Fruit fly (Drosophila melanogaster) whole organism, embryonic: ENCODE measurements around the gene CG6481.

Experiments
- Antp ChIP-seq: fragments of 200-800 bp; sonication (Bioruptor generic); optimal IDR thresholded peaks from 3 replicates; lab custom pipeline; 2016; ENCODE audit warnings: missing biosample characterization, missing genetic modification characterization
- CG10979 ChIP-seq: fragments of 200-800 bp; sonication (Bioruptor generic); optimal IDR thresholded peaks from 2 replicates; lab custom pipeline; 2018; ENCODE audit warnings: missing biosample characterization, mild to moderate bottlenecking, missing genetic modification characterization, moderate library complexity
- CG12071 ChIP-seq: fragments of 200-800 bp; sonication (Bioruptor generic); optimal IDR thresholded peaks from 3 replicates; lab custom pipeline; 2018; ENCODE audit warnings: missing biosample characterization, mild to moderate bottlenecking, missing genetic modification characterization
- CG12659 ChIP-seq: fragments of 200-800 bp; sonication (Bioruptor generic); optimal IDR thresholded peaks from 3 replicates; lab custom pipeline; 2017; ENCODE audit warnings: mild to moderate bottlenecking, missing biosample characterization, missing genetic modification reagents, missing genetic modification characterization
- CG13287 ChIP-seq: fragments of 200-800 bp; sonication (Bioruptor generic); IDR thresholded peaks from 2 replicates; pipeline ENCODE4 v1.3.6; 2022; ENCODE audit warnings: missing biosample characterization, missing genetic modification characterization; ENCODE audit not compliant: partially characterized antibody
- CG14441 ChIP-seq: fragments of 200-800 bp; sonication (Bioruptor generic); IDR thresholded peaks from 2 replicates; pipeline ENCODE4 v1.3.6; 2022; ENCODE audit warnings: missing biosample characterization, missing genetic modification characterization
- CG17612 ChIP-seq: fragments of 200-800 bp; sonication (Bioruptor generic); IDR thresholded peaks from 2 replicates; pipeline ENCODE4 v1.3.6; 2022; ENCODE audit warnings: missing biosample characterization, missing genetic modification characterization
- CG18599 ChIP-seq: fragments of 200-800 bp; sonication (Bioruptor generic); optimal IDR thresholded peaks from 3 replicates; lab custom pipeline; 2017; ENCODE audit warnings: missing biosample characterization, missing genetic modification characterization, mild to moderate bottlenecking, moderate library complexity, missing genetic modification reagents
- CG2120 ChIP-seq: fragments of 200-800 bp; sonication (Bioruptor generic); optimal IDR thresholded peaks from 3 replicates; lab custom pipeline; 2016; ENCODE audit warnings: missing biosample characterization, missing genetic modification characterization
- CG2199 ChIP-seq: fragments of 200-800 bp; sonication (Bioruptor generic); IDR thresholded peaks from 3 replicates; pipeline ENCODE4 v1.3.6; 2022; ENCODE audit warnings: missing biosample characterization, missing genetic modification characterization
- CG2678 ChIP-seq: fragments of 200-800 bp; sonication (Bioruptor generic); optimal IDR thresholded peaks from 3 replicates; lab custom pipeline; 2019; ENCODE audit warnings: missing biosample characterization, mild to moderate bottlenecking, missing genetic modification characterization, moderate library complexity
- CG32532 ChIP-seq: fragments of 200-800 bp; sonication (Bioruptor generic); IDR thresholded peaks from 2 replicates; pipeline ENCODE4 v1.3.6; 2022; ENCODE audit warnings: missing biosample characterization, missing genetic modification characterization
- CG33213 ChIP-seq: fragments of 200-800 bp; sonication (Bioruptor generic); optimal IDR thresholded peaks from 3 replicates; lab custom pipeline; 2016; ENCODE audit warnings: missing biosample characterization, missing genetic modification characterization
- CG34422 ChIP-seq: fragments of 200-800 bp; sonication (Bioruptor generic); IDR thresholded peaks from 3 replicates; pipeline ENCODE4 v1.3.6; 2022; ENCODE audit warnings: missing biosample characterization, missing genetic modification characterization
- CG6765 ChIP-seq: fragments of 200-800 bp; sonication (Bioruptor generic); optimal IDR thresholded peaks from 3 replicates; lab custom pipeline; 2017; ENCODE audit warnings: missing biosample characterization, mild to moderate bottlenecking, missing genetic modification characterization
- CG7357 ChIP-seq: fragments of 200-800 bp; sonication (Bioruptor generic); IDR thresholded peaks from 3 replicates; pipeline ENCODE4 v1.3.6; 2022; ENCODE audit warnings: missing biosample characterization, missing genetic modification characterization
- CG7839 ChIP-seq: fragments of 200-800 bp; sonication (Bioruptor generic); optimal IDR thresholded peaks from 3 replicates; lab custom pipeline; 2018; ENCODE audit warnings: missing biosample characterization, mild to moderate bottlenecking, missing genetic modification characterization, moderate library complexity
- D19B ChIP-seq: fragments of 200-800 bp; sonication (Bioruptor generic); optimal IDR thresholded peaks from 2 replicates; lab custom pipeline; 2017; ENCODE audit warnings: missing biosample characterization, mild to moderate bottlenecking, missing genetic modification characterization
- Dip3 ChIP-seq: fragments of 200-800 bp; sonication (Bioruptor generic); optimal IDR thresholded peaks from 3 replicates; lab custom pipeline; 2016; ENCODE audit warnings: missing biosample characterization, missing genetic modification characterization
- Dref ChIP-seq: fragments of 200-800 bp; sonication (Bioruptor generic); IDR thresholded peaks from 2 replicates; pipeline ENCODE4 v1.3.6; 2022; ENCODE audit warnings: missing biosample characterization, missing genetic modification characterization
- Hr51 ChIP-seq, 2 experiments: fragments of 200-800 bp; sonication (Bioruptor generic); optimal IDR thresholded peaks; 2 replicates in 1 of 2; 3 replicates in 1 of 2; lab custom pipeline; 2016 to 2018; ENCODE audit warnings: missing biosample characterization in 2 of 2, missing genetic modification characterization in 2 of 2, mild to moderate bottlenecking in 1 of 2, moderate library complexity in 1 of 2
- Hr78 ChIP-seq, 2 experiments: fragments of 200-800 bp in 1 of 2; fragments of >200 bp in 1 of 2; sonication (Bioruptor generic) in 1 of 2; optimal IDR thresholded peaks; 2 replicates each; lab custom pipeline; 2017 to 2019; ENCODE audit warnings: missing biosample characterization in 2 of 2, missing genetic modification characterization in 2 of 2, mild to moderate bottlenecking in 1 of 2, moderate library complexity in 1 of 2
- Jarid2 ChIP-seq: fragments of 200-800 bp; sonication (Bioruptor generic); optimal IDR thresholded peaks from 3 replicates; lab custom pipeline; 2017; ENCODE audit warnings: mild to moderate bottlenecking, missing biosample characterization, missing genetic modification reagents, missing genetic modification characterization
- MESR4 ChIP-seq: fragments of 200-800 bp; sonication (Bioruptor generic); optimal IDR thresholded peaks from 2 replicates; lab custom pipeline; 2018; ENCODE audit warnings: missing biosample characterization, mild to moderate bottlenecking, missing genetic modification characterization, moderate library complexity
- MTF-1 ChIP-seq: fragments of 200-800 bp; sonication (Bioruptor generic); optimal IDR thresholded peaks from 2 replicates; lab custom pipeline; 2018; ENCODE audit warnings: missing biosample characterization, mild to moderate bottlenecking, missing genetic modification characterization, borderline replicate concordance
- Med ChIP-seq: fragments of 200-800 bp; sonication (Bioruptor generic); peaks from one replicate; lab custom pipeline; 2016; ENCODE audit warnings: missing biosample characterization, missing genetic modification characterization, mild to moderate bottlenecking, inconsistent platforms, moderate library complexity
- Opbp ChIP-seq: fragments of 200-800 bp; sonication (Bioruptor generic); IDR thresholded peaks from 3 replicates; pipeline ENCODE4 v1.3.6; 2022; ENCODE audit warnings: missing biosample characterization, missing genetic modification characterization; ENCODE audit not compliant: partially characterized antibody
- Ptx1 ChIP-seq: fragments of 200-800 bp; sonication (Bioruptor generic); IDR thresholded peaks from 2 replicates; pipeline ENCODE4 v1.3.6; 2022; ENCODE audit warnings: missing biosample characterization, missing genetic modification characterization
- Rfx ChIP-seq: fragments of 200-800 bp; sonication (Bioruptor generic); IDR thresholded peaks from 2 replicates; pipeline ENCODE4 v1.3.6; 2022; ENCODE audit warnings: missing biosample characterization, missing genetic modification characterization
- ash1 ChIP-seq: fragments of 200-800 bp; sonication (Bioruptor generic); optimal IDR thresholded peaks from 2 replicates; lab custom pipeline; 2018; ENCODE audit warnings: missing biosample characterization, mild to moderate bottlenecking, missing genetic modification characterization
- br ChIP-seq: fragments of >200 bp; optimal IDR thresholded peaks from 2 replicates; lab custom pipeline; 2017
- cas ChIP-seq: fragments of 200-800 bp; sonication (Bioruptor generic); IDR thresholded peaks from 2 replicates; pipeline ENCODE4 v1.3.6; 2022; ENCODE audit warnings: missing biosample characterization, missing genetic modification characterization
- cwo ChIP-seq: fragments of 200-800 bp; sonication (Bioruptor generic); optimal IDR thresholded peaks from 3 replicates; lab custom pipeline; 2017; ENCODE audit warnings: missing biosample characterization, missing genetic modification characterization, mild to moderate bottlenecking, moderate library complexity, missing genetic modification reagents
- dmrt99B ChIP-seq: fragments of 200-800 bp; sonication (Bioruptor generic); optimal IDR thresholded peaks from 2 replicates; lab custom pipeline; 2018; ENCODE audit warnings: missing biosample characterization, mild to moderate bottlenecking, missing genetic modification characterization, moderate library complexity
- fd3F ChIP-seq: fragments of 200-800 bp; sonication (Bioruptor generic); optimal IDR thresholded peaks from 2 replicates; lab custom pipeline; 2018; ENCODE audit warnings: missing biosample characterization, mild to moderate bottlenecking, missing genetic modification characterization, moderate library complexity
- fru ChIP-seq: fragments of >200 bp; optimal IDR thresholded peaks from 2 replicates; lab custom pipeline; 2017
- lab ChIP-seq: fragments of 200-800 bp; sonication (Bioruptor generic); optimal IDR thresholded peaks from 3 replicates; lab custom pipeline; 2017; ENCODE audit warnings: missing biosample characterization, missing genetic modification characterization, mild to moderate bottlenecking, moderate library complexity, missing genetic modification reagents
- lbe ChIP-seq: fragments of 200-800 bp; sonication (Bioruptor generic); optimal IDR thresholded peaks from 2 replicates; lab custom pipeline; 2016; ENCODE audit warnings: missing biosample characterization, mild to moderate bottlenecking, missing genetic modification characterization
- nerfin-1 ChIP-seq: fragments of 200-800 bp; sonication (Bioruptor generic); optimal IDR thresholded peaks from 3 replicates; lab custom pipeline; 2019; ENCODE audit warnings: missing biosample characterization, mild to moderate bottlenecking, missing genetic modification characterization, moderate library complexity
- p53 ChIP-seq: fragments of 200-800 bp; sonication (Bioruptor generic); optimal IDR thresholded peaks from 2 replicates; lab custom pipeline; 2016; ENCODE audit warnings: missing biosample characterization, missing genetic modification characterization
- prd ChIP-seq, 3 experiments: fragments of >200 bp in 2 of 3; fragments of 200-800 bp in 1 of 3; sonication (Bioruptor generic) in 1 of 3; optimal IDR thresholded peaks in 2 of 3; IDR thresholded peaks in 1 of 3; 2 replicates in 2 of 3; 3 replicates in 1 of 3; pipeline versions ENCODE4 v1.3.6 to Lab custom; 2017 to 2022; ENCODE audit warnings: missing biosample characterization in 1 of 3, missing genetic modification characterization in 1 of 3
- psq ChIP-seq: fragments of 200-800 bp; sonication (Bioruptor generic); optimal IDR thresholded peaks from 2 replicates; lab custom pipeline; 2017; ENCODE audit warnings: missing biosample characterization, missing genetic modification characterization
- pzg ChIP-seq: fragments of 200-800 bp; sonication (Bioruptor generic); optimal IDR thresholded peaks from 3 replicates; lab custom pipeline; 2018; ENCODE audit warnings: missing biosample characterization, mild to moderate bottlenecking, missing genetic modification characterization, moderate library complexity
- sens ChIP-seq: fragments of 200-800 bp; sonication (Bioruptor generic); peaks from one replicate; lab custom pipeline; 2016; ENCODE audit warnings: missing biosample characterization, missing genetic modification characterization
- sob ChIP-seq: fragments of 200-800 bp; sonication (Bioruptor generic); IDR thresholded peaks from 2 replicates; pipeline ENCODE4 v1.3.6; 2022; ENCODE audit warnings: missing biosample characterization, missing genetic modification characterization
- unc-4 ChIP-seq: fragments of 200-800 bp; sonication (Bioruptor generic); IDR thresholded peaks from 2 replicates; pipeline ENCODE4 v1.3.6; 2022; ENCODE audit warnings: missing biosample characterization, missing genetic modification characterization; ENCODE audit not compliant: partially characterized antibody
- unpg ChIP-seq: fragments of 200-800 bp; sonication (Bioruptor generic); optimal IDR thresholded peaks from 3 replicates; lab custom pipeline; 2018; ENCODE audit warnings: missing biosample characterization, mild to moderate bottlenecking, missing genetic modification characterization, moderate library complexity
- yki ChIP-seq: fragments of >200 bp; optimal IDR thresholded peaks from 3 replicates; lab custom pipeline; 2018

The CG6481 gene

dm6 chrX:18479307-18480134 lies 42.7 kb downstream of the CG6481 start, which contains the start of gene CG32547 (continued):
- TF ChIP-seq psq (GFP tag; lab: Kevin White, UChicago): peak; percentile 84
- TF ChIP-seq MESR4 (GFP tag; lab: Kevin White, UChicago): no peak
- TF ChIP-seq lab: no peak
- TF ChIP-seq fru (lab: Kevin White, UChicago): no peak
- peak; percentile 5 for TF ChIP-seq CG2120 (GFP tag; lab: Kevin White, UChicago)
- TF ChIP-seq sob (GFP tag; lab: Robert Waterston, UW): no peak
- TF ChIP-seq CG7839 (tag; lab: Kevin White, UChicago): peak; percentile 21
- TF ChIP-seq CG6765 (GFP tag; lab: Kevin White, UChicago): no peak
- TF ChIP-seq CG13287: peak; percentile 45; the same call in 1 of the 2 replicates
- TF ChIP-seq Med (GFP tag; lab: Kevin White, UChicago): peak; percentile 58
- peak; percentile 28; the same call in 1 of the 2 replicates for TF ChIP-seq CG32532 (GFP tag; lab: Robert Waterston, UW)
- 0 out of 2 replicates have a peak, but pooled peaks have one; percentile 26 for TF ChIP-seq CG14441 (GFP tag; lab: Robert Waterston, UW)
- TF ChIP-seq p53: no peak
- no peak for TF ChIP-seq yki (lab: Kevin White, UChicago)
- TF ChIP-seq MTF-1 (GFP tag; lab: Kevin White, UChicago): no peak
- peak in 1 of 2 experiments; percentile 14 for TF ChIP-seq Hr78 (GFP tag; optimal IDR thresholded peaks at IDR 0.05; lab: Kevin White, UChicago)
- peak; percentile 33; the same call in 1 of the 2 replicates for TF ChIP-seq unc-4 (GFP tag; lab: Robert Waterston, UW)
- peak in 1 of 2 experiments; percentile 17 for TF ChIP-seq Hr51 (GFP tag; optimal IDR thresholded peaks at IDR 0.05; lab: Kevin White, UChicago)
- TF ChIP-seq CG12659 (GFP tag; lab: Kevin White, UChicago): no peak
- TF ChIP-seq unpg: peak; percentile 1
- no peak for TF ChIP-seq Dip3 (GFP tag; lab: Kevin White, UChicago)
- peak; percentile 11 for TF ChIP-seq CG18599 (GFP tag; lab: Kevin White, UChicago)
- no peak for TF ChIP-seq br (lab: Kevin White, UChicago)
- TF ChIP-seq Opbp (GFP tag; lab: Robert Waterston, UW): no peak
- peak; percentile 26 for TF ChIP-seq dmrt99B (tag; lab: Kevin White, UChicago)
- no peak for TF ChIP-seq CG2199 (GFP tag; lab: Robert Waterston, UW)
- TF ChIP-seq CG7357 (GFP tag; lab: Robert Waterston, UW): no peak
- TF ChIP-seq CG33213 (GFP tag; lab: Kevin White, UChicago): no peak
- no peak for TF ChIP-seq CG17612 (GFP tag; lab: Robert Waterston, UW)
- 0 out of 2 replicates have a peak, but pooled peaks have one; percentile 9 for TF ChIP-seq Ptx1 (GFP tag; lab: Robert Waterston, UW)
- TF ChIP-seq CG34422 (GFP tag; lab: Robert Waterston, UW): no peak
- peak; percentile 4 for TF ChIP-seq lbe (GFP tag; lab: Kevin White, UChicago)
- TF ChIP-seq sens (GFP tag; lab: Kevin White, UChicago): peak; percentile 73
- TF ChIP-seq Jarid2 (GFP tag; lab: Kevin White, UChicago): peak; percentile 11
- TF ChIP-seq ash1 (GFP tag; lab: Kevin White, UChicago): no peak
- TF ChIP-seq D19B: peak; percentile 96
- TF ChIP-seq cas: no peak
- no peak for TF ChIP-seq cwo (GFP tag; lab: Kevin White, UChicago)
- TF ChIP-seq Rfx: peak; percentile 17; the same call in 1 of the 2 replicates
- no peak for TF ChIP-seq Antp
- peak; percentile 23 for TF ChIP-seq CG2678 (tag; lab: Kevin White, UChicago)
- peak; percentile 19 for TF ChIP-seq CG12071 (GFP tag; lab: Kevin White, UChicago)
- no peak for TF ChIP-seq prd (optimal IDR thresholded peaks at IDR 0.05; lab: Kevin White, UChicago)
- TF ChIP-seq prd (GFP tag; IDR thresholded peaks at IDR 0.05; lab: Robert Waterston, UW): peak; percentile 17; the same call in 1 of the 3 replicates
- no peak for TF ChIP-seq CG10979 (tag; lab: Kevin White, UChicago)
- peak; percentile 41 for TF ChIP-seq pzg (GFP tag; lab: Kevin White, UChicago)
- peak; percentile 17; the same call in 1 of the 2 replicates for TF ChIP-seq Dref (GFP tag; lab: Robert Waterston, UW)
- no peak for TF ChIP-seq fd3F (GFP tag; lab: Kevin White, UChicago)
- TF ChIP-seq nerfin-1 (tag; lab: Kevin White, UChicago): no peak
